Worm (Caenorhabditis elegans) whole organism, young adult: ENCODE data around the gene tbx-31.

Experiments
- F55B11.4 ChIP-seq: sonication (generic microtip); optimal IDR thresholded peaks from 2 replicates; lab custom pipeline; 2016; ENCODE audit warnings: missing compliant biosample characterization, missing genetic modification characterization, borderline replicate concordance; ENCODE audit not compliant: insufficient read depth
- egl-18 ChIP-seq: fragments of 200-800 bp; sonication (Bioruptor generic); IDR thresholded peaks from 2 replicates; pipeline ENCODE4 v1.3.6; 2022; ENCODE audit warnings: missing genetic modification reagents, missing genetic modification characterization, missing compliant biosample characterization
- egrh-3 ChIP-seq: fragments of 200-800 bp; sonication (Bioruptor generic); IDR thresholded peaks from 2 replicates; pipeline ENCODE4 v1.3.6; 2022; ENCODE audit warnings: missing genetic modification reagents, missing genetic modification characterization, missing compliant biosample characterization
- madf-6 ChIP-seq: fragments of 200-800 bp; sonication (Bioruptor generic); IDR thresholded peaks from 2 replicates; pipeline ENCODE4 v1.3.6; 2022; ENCODE audit warnings: missing genetic modification reagents, missing genetic modification characterization, missing compliant biosample characterization
- pha-4 ChIP-seq: fragments of 150-350 bp; sonication (generic microtip); optimal IDR thresholded peaks from 2 replicates; lab custom pipeline; 2014; ENCODE audit warnings: missing biosample characterization, missing genetic modification reagents, missing genetic modification characterization
- ztf-25 ChIP-seq: fragments of 200-800 bp; sonication (Bioruptor generic); IDR thresholded peaks from 2 replicates; pipeline ENCODE4 v1.3.6; 2022; ENCODE audit warnings: missing genetic modification reagents, missing genetic modification characterization, missing compliant biosample characterization

ce11 chrX:1674056-1674455 lies at the start of gene tbx-31:
- no peak for TF ChIP-seq egrh-3 (GFP tag; lab: Robert Waterston, UW)
- TF ChIP-seq egl-18: no peak
- TF ChIP-seq pha-4: no peak
- TF ChIP-seq F55B11.4 (tag; lab: Kevin White, UChicago): no peak
- TF ChIP-seq ztf-25 (GFP tag; lab: Robert Waterston, UW): no peak
- TF ChIP-seq madf-6 (GFP tag; lab: Robert Waterston, UW): no peak
